Fruit fly (Drosophila melanogaster) S2 (cell line): ENCODE data around the gene CG8483.

Source experiments
- CG8478 ChIP-seq: fragments of >200 bp; optimal IDR thresholded peaks from 2 replicates; lab custom pipeline; 2018
- CTCF ChIP-seq, 2 experiments: fragments of >200 bp; optimal IDR thresholded peaks; 2 replicates each; lab custom pipeline; 2018

- no peak for TF ChIP-seq CTCF (optimal IDR thresholded peaks at IDR 0.05; lab: Kevin White, UChicago)
- no peak for TF ChIP-seq CG8478
Observed at dm6 chr3R:13188219-13188618, 26.0 kb downstream of the CG8483 start, which contains the start of gene CG14380.
